Worm (Caenorhabditis elegans): Measurements from ENCODE around the gene F45G2.7.
A peak's percentile ranks its signal among the peaks of the same experiment; 100 is the strongest.

ce11 chrIII:13455816-13456215 lies 21.5 kb upstream of the F45G2.7 start:
- peak; percentile 38 for TF ChIP-seq mep-1 (tag; optimal IDR thresholded peaks at IDR 0.05)
- no peak for TF ChIP-seq spr-1 (tag; optimal IDR thresholded peaks at IDR 0.05)
- TF ChIP-seq nhr-11 (tag; optimal IDR thresholded peaks at IDR 0.05): peak; percentile 12
- TF ChIP-seq F44E2.7 (GFP tag; IDR thresholded peaks at IDR 0.05): no peak
- no peak for TF ChIP-seq ztf-11 (tag; optimal IDR thresholded peaks at IDR 0.05)
- peak in 1 of 2 experiments; percentile 61 for TF ChIP-seq lsy-2 (tag; optimal IDR thresholded peaks at IDR 0.05)
- TF ChIP-seq pha-4 (GFP tag; IDR thresholded peaks at IDR 0.05): no peak
- TF ChIP-seq pha-4 (tag; optimal IDR thresholded peaks at IDR 0.05): no peak
- TF ChIP-seq lin-39 (tag; optimal IDR thresholded peaks at IDR 0.05): no peak
- TF ChIP-seq nhr-237 (tag; optimal IDR thresholded peaks at IDR 0.05): no peak
- TF ChIP-seq cey-2 (tag; optimal IDR thresholded peaks at IDR 0.05; ENCODE audit: borderline replicate concordance, insufficient read depth): no peak
- no peak for TF ChIP-seq Y105C5A.15 (GFP tag; IDR thresholded peaks at IDR 0.05)

Data from whole organism, L4 larva.